Worm (Caenorhabditis elegans): ENCODE results near the gene T02G5.7.

DNA sequence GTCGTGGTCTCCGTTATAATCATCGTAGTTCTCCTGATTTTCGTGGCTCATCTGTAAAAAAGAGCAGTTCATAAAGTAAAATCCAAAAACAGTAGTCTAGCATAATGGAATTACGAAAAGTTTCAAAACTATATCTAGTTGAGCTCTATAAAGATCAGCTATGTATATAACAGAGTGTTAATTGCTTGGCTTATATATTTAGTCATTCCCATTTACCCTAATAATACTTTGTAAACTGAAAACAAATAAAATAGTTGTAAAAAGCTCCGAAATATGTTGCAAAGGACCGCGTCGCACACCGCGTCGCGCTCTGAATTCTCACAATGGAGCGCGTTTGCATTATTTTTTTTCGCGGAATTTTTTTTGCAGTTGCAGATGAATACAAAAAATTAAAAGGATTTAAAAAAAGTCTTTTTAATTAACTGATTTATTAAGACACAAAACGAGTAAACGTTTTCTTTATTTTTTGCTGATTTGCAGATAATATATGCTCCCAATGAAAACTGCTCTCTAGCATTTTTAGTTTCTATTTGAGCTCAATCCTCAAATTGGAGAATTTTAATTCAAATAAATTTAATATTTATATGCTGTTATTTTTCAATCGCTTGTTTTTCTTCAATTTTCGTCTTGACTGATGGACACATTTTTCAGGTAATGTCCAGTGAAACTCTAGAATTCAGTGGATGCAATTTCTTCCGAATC, 25.2 kb upstream of the T02G5.7 start, which contains the start of the genes tcer-1 and ZK1127.5:
- TF ChIP-seq lin-39 (tag; optimal IDR thresholded peaks at IDR 0.05) = no peak
- TF ChIP-seq nhr-77 (tag; optimal IDR thresholded peaks at IDR 0.05) = no peak
- no peak for TF ChIP-seq R02D3.7 (tag; optimal IDR thresholded peaks at IDR 0.05)
- no peak for TF ChIP-seq Y55F3AM.14 (GFP tag; optimal IDR thresholded peaks at IDR 0.05)
- no peak for TF ChIP-seq ama-1 (optimal IDR thresholded peaks at IDR 0.05)
